Worm (Caenorhabditis elegans) whole organism, L2 larva: Measurements from ENCODE around the gene K12H6.12.

Experiments
- F13H6.1 ChIP-seq: sonication (generic microtip); optimal IDR thresholded peaks from 2 replicates; lab custom pipeline; 2016; ENCODE audit warnings: missing genetic modification characterization, missing compliant biosample characterization
- R02D3.7 ChIP-seq: fragments of 150-350 bp; optimal IDR thresholded peaks from 2 replicates; lab custom pipeline; 2014; ENCODE audit warnings: missing biosample characterization, missing genetic modification characterization
- alr-1 ChIP-seq: fragments of 150-350 bp; optimal IDR thresholded peaks from 2 replicates; lab custom pipeline; 2014; ENCODE audit warnings: missing biosample characterization, missing genetic modification characterization
- aly-2 ChIP-seq: fragments of 150-350 bp; optimal IDR thresholded peaks from 2 replicates; lab custom pipeline; 2014; ENCODE audit warnings: missing biosample characterization, missing genetic modification characterization
- ceh-16 ChIP-seq: fragments of 150-350 bp; optimal IDR thresholded peaks from 2 replicates; lab custom pipeline; 2014; ENCODE audit warnings: missing biosample characterization, missing genetic modification characterization
- ceh-82 ChIP-seq: fragments of 150-350 bp; optimal IDR thresholded peaks from 2 replicates; lab custom pipeline; 2014; ENCODE audit warnings: missing biosample characterization, missing genetic modification characterization
- dmd-4 ChIP-seq: sonication (generic microtip); optimal IDR thresholded peaks from 2 replicates; lab custom pipeline; 2017; ENCODE audit warnings: missing biosample characterization, missing genetic modification characterization
- egl-27 ChIP-seq: sonication (generic microtip); optimal IDR thresholded peaks from 3 replicates; lab custom pipeline; 2017; ENCODE audit warnings: missing biosample characterization, missing genetic modification reagents, missing genetic modification characterization
- elt-1 ChIP-seq: fragments of 150-350 bp; optimal IDR thresholded peaks from 2 replicates; lab custom pipeline; 2014; ENCODE audit warnings: missing biosample characterization, missing genetic modification characterization
- elt-3 ChIP-seq: sonication (generic microtip); optimal IDR thresholded peaks from 2 replicates; lab custom pipeline; 2017; ENCODE audit warnings: missing biosample characterization, missing genetic modification characterization
- fos-1 ChIP-seq: fragments of 150-350 bp; optimal IDR thresholded peaks from 2 replicates; lab custom pipeline; 2014; ENCODE audit warnings: missing biosample characterization, missing genetic modification characterization
- gmeb-1 ChIP-seq: fragments of 150-350 bp; optimal IDR thresholded peaks from 2 replicates; lab custom pipeline; 2014; ENCODE audit warnings: missing biosample characterization, missing genetic modification characterization
- lin-11 ChIP-seq: fragments of 150-350 bp; sonication (generic microtip); optimal IDR thresholded peaks from 2 replicates; lab custom pipeline; 2014; ENCODE audit warnings: missing biosample characterization, missing genetic modification characterization, inconsistent platforms, mixed read lengths
- lin-13 ChIP-seq: fragments of 150-350 bp; optimal IDR thresholded peaks from 2 replicates; lab custom pipeline; 2014; ENCODE audit warnings: missing biosample characterization, missing genetic modification reagents, missing genetic modification characterization
- lin-39 ChIP-seq: fragments of 150-350 bp; optimal IDR thresholded peaks from 2 replicates; lab custom pipeline; 2014; ENCODE audit warnings: missing biosample characterization, missing genetic modification reagents, missing genetic modification characterization
- mbf-1 ChIP-seq: sonication (generic microtip); optimal IDR thresholded peaks from 2 replicates; lab custom pipeline; 2017; ENCODE audit warnings: missing biosample characterization, missing genetic modification characterization
- mdl-1 ChIP-seq, 2 experiments: fragments of 150-350 bp in 1 of 2; sonication (generic microtip) in 1 of 2; optimal IDR thresholded peaks; 2 replicates each; lab custom pipeline; 2017; ENCODE audit warnings: missing biosample characterization in 2 of 2, missing genetic modification characterization in 2 of 2
- nhr-10 ChIP-seq: sonication (generic microtip); optimal IDR thresholded peaks from 2 replicates; lab custom pipeline; 2017; ENCODE audit warnings: missing biosample characterization, missing genetic modification characterization
- nhr-12 ChIP-seq: fragments of 150-350 bp; optimal IDR thresholded peaks from 2 replicates; lab custom pipeline; 2014; ENCODE audit warnings: missing biosample characterization, missing genetic modification characterization
- nhr-129 ChIP-seq: fragments of 150-350 bp; optimal IDR thresholded peaks from 2 replicates; lab custom pipeline; 2014; ENCODE audit warnings: missing biosample characterization, missing genetic modification characterization
- nhr-21 ChIP-seq: fragments of 150-350 bp; optimal IDR thresholded peaks from 2 replicates; lab custom pipeline; 2014; ENCODE audit warnings: missing biosample characterization, missing genetic modification characterization
- nhr-23 ChIP-seq: fragments of 150-350 bp; optimal IDR thresholded peaks from 2 replicates; lab custom pipeline; 2014; ENCODE audit warnings: missing biosample characterization, missing genetic modification reagents, missing genetic modification characterization
- nhr-237 ChIP-seq: fragments of 150-350 bp; optimal IDR thresholded peaks from 2 replicates; lab custom pipeline; 2014; ENCODE audit warnings: missing biosample characterization, missing genetic modification characterization
- nhr-25 ChIP-seq: fragments of 150-350 bp; sonication (generic microtip); optimal IDR thresholded peaks from 3 replicates; lab custom pipeline; 2014; ENCODE audit warnings: missing biosample characterization, missing genetic modification characterization
- nhr-6 ChIP-seq: fragments of 150-350 bp; optimal IDR thresholded peaks from 2 replicates; lab custom pipeline; 2014; ENCODE audit warnings: missing biosample characterization, missing genetic modification characterization
- nhr-77 ChIP-seq: fragments of 150-350 bp; optimal IDR thresholded peaks from 2 replicates; lab custom pipeline; 2014; ENCODE audit warnings: missing biosample characterization, missing genetic modification characterization
- sem-4 ChIP-seq: fragments of 150-350 bp; optimal IDR thresholded peaks from 2 replicates; lab custom pipeline; 2014; ENCODE audit warnings: missing biosample characterization, missing genetic modification reagents, missing genetic modification characterization
- sma-3 ChIP-seq: sonication (generic microtip); optimal IDR thresholded peaks from 2 replicates; lab custom pipeline; 2016; ENCODE audit warnings: missing genetic modification reagents, missing genetic modification characterization, missing compliant biosample characterization
- sma-9 ChIP-seq, 2 experiments: fragments of 150-350 bp in 1 of 2; sonication (generic microtip) in 1 of 2; optimal IDR thresholded peaks; 2 replicates each; lab custom pipeline; 2014 to 2016; ENCODE audit warnings: missing genetic modification characterization in 2 of 2, mild to moderate bottlenecking in 1 of 2, missing biosample characterization in 1 of 2, missing compliant biosample characterization in 1 of 2, missing genetic modification reagents in 1 of 2, moderate library complexity in 1 of 2
- unc-55 ChIP-seq: fragments of 150-350 bp; sonication (generic microtip); optimal IDR thresholded peaks from 3 replicates; lab custom pipeline; 2014; ENCODE audit warnings: missing biosample characterization, missing genetic modification reagents, missing genetic modification characterization
- zag-1 ChIP-seq: fragments of 150-350 bp; optimal IDR thresholded peaks from 2 replicates; lab custom pipeline; 2014; ENCODE audit warnings: missing biosample characterization, missing genetic modification characterization
- ztf-1 ChIP-seq: fragments of 200-800 bp; sonication (Bioruptor generic); conservative IDR thresholded peaks from 2 replicates; pipeline ENCODE4 v1.3.6; 2022; ENCODE audit warnings: missing genetic modification characterization, missing compliant biosample characterization
- ztf-4 ChIP-seq: fragments of 150-350 bp; optimal IDR thresholded peaks from 2 replicates; lab custom pipeline; 2014; ENCODE audit warnings: missing biosample characterization, missing genetic modification characterization

The K12H6.12 gene

DNA sequence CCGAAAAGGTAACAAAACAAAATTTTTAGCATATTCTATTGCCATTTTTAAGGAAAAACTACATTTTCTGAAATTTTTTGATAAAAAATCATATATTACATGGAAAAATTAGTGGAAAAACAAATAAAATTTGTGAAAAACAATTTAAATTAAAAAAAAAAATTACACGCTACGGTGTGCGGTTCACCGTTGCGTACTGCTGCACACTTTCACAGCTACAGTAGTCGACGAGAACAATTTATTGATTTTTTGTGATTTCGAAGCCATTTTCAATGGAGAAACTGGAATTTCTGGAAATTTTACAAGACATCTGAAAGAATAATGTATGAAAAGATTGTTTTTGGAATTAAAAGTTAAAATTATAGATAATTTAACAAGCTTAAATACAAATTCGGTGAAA lies 7.1 kb downstream of the K12H6.12 start:
- TF ChIP-seq lin-11 (no peak), zag-1 (tag; lab: Kevin White, UChicago) (no peak), nhr-237 (tag; lab: Kevin White, UChicago) (no peak), elt-1 (tag; lab: Kevin White, UChicago) (no peak)

- TF ChIP-seq F13H6.1 (tag; lab: Kevin White, UChicago) (no peak), gmeb-1 (tag; lab: Kevin White, UChicago) (no peak), nhr-12 (tag; lab: Kevin White, UChicago) (no peak), lin-13 (no peak), mdl-1 (tag; optimal IDR thresholded peaks at IDR 0.05; lab: Kevin White, UChicago) (no peak), nhr-10 (no peak), nhr-21 (no peak), alr-1 (tag; lab: Kevin White, UChicago) (no peak)
These were observed 7.5 kb downstream of the K12H6.12 start, which contains the start of gene K12H6.2 for ce11 chrII:2815444-2815843. K12H6.2 (minus strand) TSS chrII:2815544.

DNA sequence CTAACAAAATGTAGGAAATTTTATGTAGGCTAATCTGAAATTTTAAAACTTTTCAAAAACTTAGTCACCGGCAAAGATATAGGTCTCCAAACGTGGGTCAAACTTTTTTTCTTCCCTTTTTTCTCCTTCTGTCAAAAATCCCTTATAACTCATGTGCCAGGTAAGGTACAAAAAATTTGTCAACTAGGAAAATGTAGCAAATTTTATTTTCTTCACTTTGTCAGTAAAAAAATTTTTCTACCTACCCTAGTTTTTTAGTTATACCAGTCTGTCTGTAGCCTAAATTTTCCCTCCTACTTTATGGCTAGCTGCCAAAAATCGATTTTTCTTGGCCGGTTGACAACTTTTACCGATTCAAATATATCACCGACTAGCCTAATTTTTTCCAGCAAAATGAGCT lies 8.7 kb downstream of the K12H6.12 start, which contains the start of gene set-13:
Gene set-13 (plus strand): TSS at position 301 of the 400 bp plus-strand sequence.
- TF ChIP-seq unc-55 (no peak), F13H6.1 (tag; lab: Kevin White, UChicago) (no peak), dmd-4 (tag; lab: Kevin White, UChicago) (no peak), fos-1 (tag; lab: Kevin White, UChicago) (no peak)

DNA sequence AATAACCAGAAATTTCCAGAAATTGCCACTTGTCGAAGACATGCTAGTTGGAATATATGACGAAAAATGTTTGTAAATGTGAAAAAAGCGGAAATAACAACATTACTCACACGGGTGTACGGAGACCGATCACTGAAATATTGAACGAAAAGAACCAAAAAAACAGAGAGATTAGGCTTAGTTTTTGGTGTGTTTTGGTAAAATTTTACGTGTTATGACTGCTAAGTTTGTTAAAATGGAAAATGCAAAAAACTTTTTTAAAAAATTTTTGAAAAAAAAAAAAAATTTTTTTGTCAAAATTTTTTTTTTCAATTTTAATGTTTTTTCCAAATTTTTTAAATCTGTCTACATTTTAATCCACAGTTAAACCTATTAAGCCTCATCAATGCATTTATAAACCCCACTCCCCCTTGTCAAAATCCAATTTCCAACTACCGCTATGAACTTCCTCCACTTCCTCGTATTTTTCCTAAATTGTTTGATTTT lies 14.5 kb downstream of the K12H6.12 start, which contains the start of the genes fut-4 and K12H6.10:
Gene fut-4 (minus strand): TSS at position 101 of the 486 bp plus-strand sequence.
Gene K12H6.10 (plus strand): TSS at position 436 of the 486 bp plus-strand sequence.
- TF ChIP-seq dmd-4 (tag; lab: Kevin White, UChicago) = no peak
- TF ChIP-seq sem-4 = no peak
- TF ChIP-seq zag-1 (tag; lab: Kevin White, UChicago) = no peak
- no peak for TF ChIP-seq aly-2 (tag; lab: Kevin White, UChicago)
- no peak for TF ChIP-seq nhr-23 (tag; lab: Kevin White, UChicago)
- TF ChIP-seq lin-13 = no peak
- TF ChIP-seq sma-9 (GFP tag; optimal IDR thresholded peaks at IDR 0.05; lab: Kevin White, UChicago) = no peak
- TF ChIP-seq sma-9 (tag; optimal IDR thresholded peaks at IDR 0.05; lab: Kevin White, UChicago) = no peak
- no peak for TF ChIP-seq mbf-1
- TF ChIP-seq nhr-129 (tag; lab: Kevin White, UChicago) = no peak
- TF ChIP-seq ceh-82 = no peak
- TF ChIP-seq nhr-237 (tag; lab: Kevin White, UChicago) = no peak
- no peak for TF ChIP-seq nhr-25 (tag; lab: Kevin White, UChicago)
- TF ChIP-seq lin-39 (tag; lab: Kevin White, UChicago) = no peak

DNA sequence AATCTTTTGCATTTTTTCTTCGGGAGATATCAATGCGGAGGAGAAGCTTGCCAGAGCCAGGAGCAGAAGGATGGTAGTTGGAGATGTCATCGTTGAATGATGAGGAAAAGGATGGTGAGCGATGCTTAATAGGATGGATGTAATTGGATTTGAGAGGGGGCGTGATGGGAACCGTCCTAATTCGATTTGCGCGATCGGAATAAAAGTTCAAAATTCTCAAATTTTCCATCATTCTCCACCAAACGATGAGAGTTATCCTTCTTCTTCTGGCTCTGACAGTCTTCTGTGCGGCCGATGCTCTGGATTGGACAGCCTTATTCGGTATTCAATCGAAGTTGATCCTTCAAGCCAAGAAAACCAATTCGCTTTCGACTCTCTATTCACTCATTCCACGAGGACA lies 16.2 kb downstream of the K12H6.12 start, which contains the start of the genes K12H6.4 and K12H6.9:
Gene K12H6.4 (minus strand): TSS at position 101 of the 400 bp plus-strand sequence.
Gene K12H6.9 (plus strand): TSS at position 236 of the 400 bp plus-strand sequence.
- TF ChIP-seq gmeb-1 (tag; lab: Kevin White, UChicago) (no peak), aly-2 (tag; lab: Kevin White, UChicago) (no peak), F13H6.1 (tag; lab: Kevin White, UChicago) (no peak), nhr-12 (tag; lab: Kevin White, UChicago) (no peak), egl-27 (tag; lab: Kevin White, UChicago) (no peak), nhr-10 (no peak), dmd-4 (tag; lab: Kevin White, UChicago) (no peak)

DNA sequence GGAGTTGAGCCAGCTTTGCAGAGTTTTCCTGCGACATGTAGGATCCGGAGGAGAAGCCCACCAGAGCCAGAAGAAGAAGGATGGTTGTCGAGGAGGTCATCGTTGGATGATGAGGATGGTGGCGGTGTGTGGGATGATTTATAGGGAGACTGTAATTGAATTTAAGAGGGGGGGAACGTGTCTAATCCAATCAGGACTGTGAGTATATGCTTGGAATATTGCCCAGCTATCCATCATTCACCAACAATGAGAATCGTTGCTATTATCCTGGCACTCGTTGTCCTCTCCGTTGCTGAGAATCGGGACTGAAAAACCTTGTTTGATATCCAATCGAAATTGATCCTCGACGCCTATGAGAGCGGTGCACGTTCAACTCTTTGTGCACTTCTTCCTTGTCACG lies 18.1 kb downstream of the K12H6.12 start, which contains the start of gene K12H6.5:
Gene K12H6.5 (minus strand): TSS at position 101 of the 400 bp plus-strand sequence.
- TF ChIP-seq elt-1 (tag; lab: Kevin White, UChicago) (no peak), R02D3.7 (no peak), mdl-1 (tag; optimal IDR thresholded peaks at IDR 0.05; lab: Kevin White, UChicago) (no peak), fos-1 (tag; lab: Kevin White, UChicago) (no peak), F13H6.1 (tag; lab: Kevin White, UChicago) (no peak), nhr-10 (no peak), aly-2 (tag; lab: Kevin White, UChicago) (no peak), sma-3 (no peak), ztf-4 (no peak), nhr-77 (tag; lab: Kevin White, UChicago) (no peak), egl-27 (tag; lab: Kevin White, UChicago) (no peak), sma-9 (GFP tag; optimal IDR thresholded peaks at IDR 0.05; lab: Kevin White, UChicago) (no peak), sma-9 (tag; optimal IDR thresholded peaks at IDR 0.05; lab: Kevin White, UChicago) (no peak), ztf-1 (GFP tag; lab: Robert Waterston, UW) (no peak), elt-3 (tag; lab: Kevin White, UChicago) (no peak), mbf-1 (no peak), ceh-16 (tag; lab: Kevin White, UChicago) (no peak), nhr-21 (no peak), nhr-6 (tag; lab: Kevin White, UChicago) (no peak)
